Fruit fly (Drosophila melanogaster) whole organism, embryonic: Measurements from ENCODE around the gene CG15803.

ENCODE experiments used
- Abd-B ChIP-seq: fragments of 200-800 bp; sonication (Bioruptor generic); optimal IDR thresholded peaks from 2 replicates; lab custom pipeline; 2018; ENCODE audit warnings: missing biosample characterization, mild to moderate bottlenecking, missing genetic modification characterization, moderate library complexity
- Atf3 ChIP-seq: fragments of 200-800 bp; sonication (Bioruptor generic); optimal IDR thresholded peaks from 3 replicates; lab custom pipeline; 2016; ENCODE audit warnings: missing biosample characterization, missing genetic modification characterization
- B-H2 ChIP-seq: fragments of 200-800 bp; sonication (Bioruptor generic); optimal IDR thresholded peaks from 2 replicates; lab custom pipeline; 2018; ENCODE audit warnings: missing biosample characterization, mild to moderate bottlenecking, missing genetic modification characterization
- CG10462 ChIP-seq: fragments of 200-800 bp; sonication (Bioruptor generic); optimal IDR thresholded peaks from 2 replicates; lab custom pipeline; 2016; ENCODE audit warnings: missing biosample characterization, missing genetic modification characterization
- CG10654 ChIP-seq: fragments of 200-800 bp; sonication (Bioruptor generic); optimal IDR thresholded peaks from 2 replicates; lab custom pipeline; 2016; ENCODE audit warnings: missing biosample characterization, missing genetic modification characterization
- CG11085 ChIP-seq: fragments of 200-800 bp; sonication (Bioruptor generic); IDR thresholded peaks from 2 replicates; pipeline ENCODE4 v1.3.6; 2022; ENCODE audit warnings: missing biosample characterization, missing genetic modification characterization
- CG11093 ChIP-seq: fragments of 200-800 bp; sonication (Bioruptor generic); IDR thresholded peaks from 3 replicates; pipeline ENCODE4 v1.3.6; 2022; ENCODE audit warnings: missing biosample characterization, missing genetic modification characterization
- CG11560 ChIP-seq: fragments of 200-800 bp; sonication (Bioruptor generic); IDR thresholded peaks from 3 replicates; pipeline ENCODE4 v1.3.6; 2022; ENCODE audit warnings: missing biosample characterization, missing genetic modification characterization
- CG12155 ChIP-seq: fragments of 200-800 bp; sonication (Bioruptor generic); optimal IDR thresholded peaks from 3 replicates; lab custom pipeline; 2016; ENCODE audit warnings: missing biosample characterization, missing genetic modification characterization
- CG1529 ChIP-seq: fragments of 200-800 bp; sonication (Bioruptor generic); optimal IDR thresholded peaks from 3 replicates; lab custom pipeline; 2018; ENCODE audit warnings: missing biosample characterization, missing genetic modification characterization
- CG15601 ChIP-seq: fragments of 200-800 bp; sonication (Bioruptor generic); optimal IDR thresholded peaks from 3 replicates; lab custom pipeline; 2019; ENCODE audit warnings: missing biosample characterization, mild to moderate bottlenecking, missing genetic modification characterization, moderate library complexity
- CG1602 ChIP-seq: fragments of 200-800 bp; sonication (Bioruptor generic); optimal IDR thresholded peaks from 3 replicates; lab custom pipeline; 2016; ENCODE audit warnings: missing biosample characterization, missing genetic modification characterization
- CG2129 ChIP-seq: fragments of 200-800 bp; sonication (Bioruptor generic); IDR thresholded peaks from 2 replicates; pipeline ENCODE4 v1.3.6; 2022; ENCODE audit warnings: missing biosample characterization, missing genetic modification characterization; ENCODE audit not compliant: partially characterized antibody
- CG2712 ChIP-seq: fragments of 200-800 bp; optimal IDR thresholded peaks from 3 replicates; lab custom pipeline; 2019; ENCODE audit warnings: missing biosample characterization, mild to moderate bottlenecking, missing genetic modification characterization, moderate library complexity
- CG4360 ChIP-seq: fragments of 200-800 bp; sonication (Bioruptor generic); IDR thresholded peaks from 2 replicates; pipeline ENCODE4 v1.3.6; 2022; ENCODE audit warnings: missing biosample characterization, missing genetic modification characterization
- CG4730 ChIP-seq: fragments of 200-800 bp; sonication (Bioruptor generic); IDR thresholded peaks from 2 replicates; pipeline ENCODE4 v1.3.6; 2022; ENCODE audit warnings: missing biosample characterization, missing genetic modification characterization
- CG6254 ChIP-seq: fragments of 200-800 bp; sonication (Bioruptor generic); optimal IDR thresholded peaks from 3 replicates; lab custom pipeline; 2017; ENCODE audit warnings: mild to moderate bottlenecking, missing biosample characterization, missing genetic modification reagents, missing genetic modification characterization
- CG6765 ChIP-seq: fragments of 200-800 bp; sonication (Bioruptor generic); optimal IDR thresholded peaks from 3 replicates; lab custom pipeline; 2017; ENCODE audit warnings: missing biosample characterization, mild to moderate bottlenecking, missing genetic modification characterization
- CG9727 ChIP-seq: fragments of 200-800 bp; sonication (Bioruptor generic); optimal IDR thresholded peaks from 3 replicates; lab custom pipeline; 2017; ENCODE audit warnings: missing biosample characterization, mild to moderate bottlenecking, missing genetic modification characterization
- CG9932 ChIP-seq: fragments of 200-800 bp; sonication (Bioruptor generic); IDR thresholded peaks from 2 replicates; pipeline ENCODE4 v1.3.6; 2022; ENCODE audit warnings: missing biosample characterization, missing genetic modification characterization
- CoRest ChIP-seq: fragments of 200-800 bp; sonication (Bioruptor generic); optimal IDR thresholded peaks from 3 replicates; lab custom pipeline; 2018; ENCODE audit warnings: missing biosample characterization, mild to moderate bottlenecking, missing genetic modification characterization, moderate library complexity
- Dip2 ChIP-seq: fragments of 200-800 bp; sonication (Bioruptor generic); IDR thresholded peaks from 2 replicates; pipeline ENCODE4 v1.3.6; 2022; ENCODE audit warnings: missing biosample characterization, missing genetic modification characterization
- Fer2 ChIP-seq: fragments of 200-800 bp; sonication (Bioruptor generic); optimal IDR thresholded peaks from 2 replicates; lab custom pipeline; 2018; ENCODE audit warnings: missing biosample characterization, mild to moderate bottlenecking, missing genetic modification characterization, moderate library complexity
- Gug ChIP-seq: fragments of 200-800 bp; sonication (Bioruptor generic); IDR thresholded peaks from 4 replicates; pipeline ENCODE4 v1.3.6; 2022; ENCODE audit warnings: missing biosample characterization, missing genetic modification characterization
- Hmx ChIP-seq: fragments of 200-800 bp; sonication (Bioruptor generic); optimal IDR thresholded peaks from 2 replicates; lab custom pipeline; 2016; ENCODE audit warnings: missing biosample characterization, missing genetic modification characterization
- Meics ChIP-seq: fragments of 200-800 bp; sonication (Bioruptor generic); optimal IDR thresholded peaks from 2 replicates; lab custom pipeline; 2017; ENCODE audit warnings: missing biosample characterization, mild to moderate bottlenecking, missing genetic modification characterization
- NC2β ChIP-seq: fragments of 200-800 bp; sonication (Bioruptor generic); optimal IDR thresholded peaks from 2 replicates; lab custom pipeline; 2016; ENCODE audit warnings: missing biosample characterization, missing genetic modification characterization
- Nf-YC ChIP-seq: fragments of 200-800 bp; optimal IDR thresholded peaks from 3 replicates; lab custom pipeline; 2019; ENCODE audit warnings: missing biosample characterization, mild to moderate bottlenecking, missing genetic modification characterization, moderate library complexity
- Pdp1 ChIP-seq, 2 experiments: fragments of 200-800 bp; sonication (Bioruptor generic); optimal IDR thresholded peaks; 3 replicates each; lab custom pipeline; 2016; ENCODE audit warnings: missing biosample characterization in 2 of 2, missing genetic modification characterization in 2 of 2, mild to moderate bottlenecking in 1 of 2, moderate library complexity in 1 of 2
- Poxn ChIP-seq: fragments of 200-800 bp; sonication (Bioruptor generic); IDR thresholded peaks from 2 replicates; pipeline ENCODE4 v1.3.6; 2022; ENCODE audit warnings: missing biosample characterization, missing genetic modification characterization
- Spps ChIP-seq: fragments of 200-800 bp; sonication (Bioruptor generic); optimal IDR thresholded peaks from 2 replicates; lab custom pipeline; 2018; ENCODE audit warnings: missing biosample characterization, mild to moderate bottlenecking, missing genetic modification characterization
- Taf1 ChIP-seq: fragments of 200-800 bp; sonication (Bioruptor generic); IDR thresholded peaks from 2 replicates; pipeline ENCODE4 v1.3.6; 2022; ENCODE audit warnings: missing biosample characterization, missing genetic modification characterization
- Xrp1 ChIP-seq: fragments of 200-800 bp; sonication (Bioruptor generic); IDR thresholded peaks from 2 replicates; pipeline ENCODE4 v1.3.6; 2022; ENCODE audit warnings: missing biosample characterization, missing genetic modification characterization
- ase ChIP-seq: fragments of 200-800 bp; sonication (Bioruptor generic); IDR thresholded peaks from 3 replicates; pipeline ENCODE4 v1.3.6; 2022; ENCODE audit warnings: missing biosample characterization, missing genetic modification characterization
- chif ChIP-seq, 2 experiments: fragments of 200-800 bp; sonication (Bioruptor generic); optimal IDR thresholded peaks; 3 replicates each; lab custom pipeline; 2016; ENCODE audit warnings: missing biosample characterization in 2 of 2, missing genetic modification characterization in 2 of 2
- ci ChIP-seq: fragments of 200-800 bp; sonication (Bioruptor generic); IDR thresholded peaks from 3 replicates; pipeline ENCODE4 v1.3.6; 2022; ENCODE audit warnings: missing biosample characterization, missing genetic modification characterization
- dati ChIP-seq: fragments of 200-800 bp; sonication (Bioruptor generic); IDR thresholded peaks from 2 replicates; pipeline ENCODE4 v1.3.6; 2022; ENCODE audit warnings: missing biosample characterization, missing genetic modification characterization
- emc ChIP-seq: fragments of 200-800 bp; sonication (Bioruptor generic); optimal IDR thresholded peaks from 2 replicates; lab custom pipeline; 2016; ENCODE audit warnings: missing biosample characterization, missing genetic modification characterization
- gcm ChIP-seq: fragments of 200-800 bp; sonication (Bioruptor generic); optimal IDR thresholded peaks from 2 replicates; lab custom pipeline; 2019; ENCODE audit warnings: missing biosample characterization, mild to moderate bottlenecking, missing genetic modification characterization, moderate library complexity
- kah ChIP-seq: fragments of 200-800 bp; sonication (Bioruptor generic); optimal IDR thresholded peaks from 2 replicates; lab custom pipeline; 2018; ENCODE audit warnings: missing biosample characterization, mild to moderate bottlenecking, missing genetic modification characterization
- lab ChIP-seq: fragments of 200-800 bp; sonication (Bioruptor generic); optimal IDR thresholded peaks from 3 replicates; lab custom pipeline; 2017; ENCODE audit warnings: missing biosample characterization, missing genetic modification characterization, mild to moderate bottlenecking, moderate library complexity, missing genetic modification reagents
- mirr ChIP-seq: fragments of 200-800 bp; sonication (Bioruptor generic); optimal IDR thresholded peaks from 3 replicates; lab custom pipeline; 2018; ENCODE audit warnings: missing biosample characterization, mild to moderate bottlenecking, missing genetic modification characterization
- nmo ChIP-seq: fragments of 200-800 bp; sonication (Bioruptor generic); optimal IDR thresholded peaks from 2 replicates; lab custom pipeline; 2018; ENCODE audit warnings: missing biosample characterization, mild to moderate bottlenecking, missing genetic modification characterization, moderate library complexity
- oc ChIP-seq: fragments of 200-800 bp; sonication (Bioruptor generic); optimal IDR thresholded peaks from 2 replicates; lab custom pipeline; 2018; ENCODE audit warnings: missing biosample characterization, mild to moderate bottlenecking, missing genetic modification characterization, moderate library complexity
- onecut ChIP-seq: fragments of 200-800 bp; sonication (Bioruptor generic); IDR thresholded peaks from 2 replicates; pipeline ENCODE4 v1.3.6; 2022; ENCODE audit warnings: missing biosample characterization, missing genetic modification characterization
- salm ChIP-seq: fragments of 200-800 bp; sonication (Bioruptor generic); optimal IDR thresholded peaks from 2 replicates; lab custom pipeline; 2018; ENCODE audit warnings: missing biosample characterization, mild to moderate bottlenecking, missing genetic modification characterization
- sisA ChIP-seq: fragments of 200-800 bp; sonication (Bioruptor generic); IDR thresholded peaks from 2 replicates; pipeline ENCODE4 v1.3.6; 2022; ENCODE audit warnings: missing biosample characterization, missing genetic modification characterization
- unpg ChIP-seq: fragments of 200-800 bp; sonication (Bioruptor generic); optimal IDR thresholded peaks from 3 replicates; lab custom pipeline; 2018; ENCODE audit warnings: missing biosample characterization, mild to moderate bottlenecking, missing genetic modification characterization, moderate library complexity
- wdn ChIP-seq: fragments of 200-800 bp; sonication (Bioruptor generic); IDR thresholded peaks from 2 replicates; pipeline ENCODE4 v1.3.6; 2022; ENCODE audit warnings: missing biosample characterization, missing genetic modification characterization
- zen2 ChIP-seq: fragments of 200-800 bp; sonication (Bioruptor generic); IDR thresholded peaks from 3 replicates; pipeline ENCODE4 v1.3.6; 2022; ENCODE audit warnings: missing biosample characterization, missing genetic modification characterization; ENCODE audit not compliant: partially characterized antibody

The CG15803 gene

dm6 chr3R:18311368-18311919 lies 49.1 kb downstream of the CG15803 start (continued):
- TF ChIP-seq oc (peak; percentile 86), zen2 (GFP tag; lab: Robert Waterston, UW) (no peak), NC2β (GFP tag; lab: Kevin White, UChicago) (peak; percentile 59), CG11560 (tag; lab: Robert Waterston, UW) (0 out of 3 replicates have a peak, but pooled peaks have one; percentile 36), chif (GFP tag; optimal IDR thresholded peaks at IDR 0.05; lab: Kevin White, UChicago) (peak in 1 of 2 experiments; percentile 2), CG4360 (GFP tag; lab: Robert Waterston, UW) (peak; percentile 82), ase (GFP tag; lab: Robert Waterston, UW) (no peak), lab (peak; percentile 78), unpg (GFP tag; lab: Kevin White, UChicago) (peak; percentile 20), CG6254 (GFP tag; lab: Kevin White, UChicago) (peak; percentile 54), CG1602 (GFP tag; lab: Kevin White, UChicago) (no peak), Xrp1 (GFP tag; lab: Robert Waterston, UW) (peak; percentile 65), CG9932 (GFP tag; lab: Robert Waterston, UW) (peak; percentile 42; the same call in 1 of the 2 replicates), Atf3 (GFP tag; lab: Kevin White, UChicago) (no peak), gcm (GFP tag; lab: Kevin White, UChicago) (peak; percentile 58), salm (no peak), Gug (GFP tag; lab: Robert Waterston, UW) (no peak; the same call in 3 of the 4 replicates), Pdp1 (GFP tag; optimal IDR thresholded peaks at IDR 0.05; lab: Kevin White, UChicago) (peak; percentile 17 to 30), emc (GFP tag; lab: Kevin White, UChicago) (no peak), Fer2 (no peak), Nf-YC (tag; lab: Kevin White, UChicago) (peak; percentile 71), Dip2 (GFP tag; lab: Robert Waterston, UW) (no peak), CG2129 (GFP tag; lab: Robert Waterston, UW) (no peak), sisA (GFP tag; lab: Robert Waterston, UW) (0 out of 2 replicates have a peak, but pooled peaks have one; percentile 9), CG11093 (GFP tag; lab: Robert Waterston, UW) (peak; percentile 61; the same call in 1 of the 3 replicates), Poxn (GFP tag; lab: Robert Waterston, UW) (no peak), mirr (peak; percentile 80), ci (GFP tag; lab: Robert Waterston, UW) (peak; percentile 86), CG10654 (peak; percentile 45), CG15601 (tag; lab: Kevin White, UChicago) (peak; percentile 64), CG6765 (no peak), B-H2 (GFP tag; lab: Kevin White, UChicago) (no peak), nmo (GFP tag; lab: Kevin White, UChicago) (peak; percentile 67), CG4730 (no peak), CG2712 (tag; lab: Kevin White, UChicago) (peak; percentile 70), Meics (GFP tag; lab: Kevin White, UChicago) (peak; percentile 78), dati (GFP tag; lab: Robert Waterston, UW) (0 out of 2 replicates have a peak, but pooled peaks have one; percentile 36), CG9727 (peak; percentile 81), Spps (no peak), CoRest (peak; percentile 85), Hmx (GFP tag; lab: Kevin White, UChicago) (no peak), CG11085 (GFP tag; lab: Robert Waterston, UW) (no peak), onecut (GFP tag; lab: Robert Waterston, UW) (peak; percentile 63), kah (GFP tag; lab: Kevin White, UChicago) (no peak), wdn (GFP tag; lab: Robert Waterston, UW) (peak; percentile 48; the same call in 1 of the 2 replicates), Taf1 (GFP tag; lab: Robert Waterston, UW) (peak; percentile 57), CG10462 (GFP tag; lab: Kevin White, UChicago) (no peak), CG1529 (GFP tag; lab: Kevin White, UChicago) (peak; percentile 58), CG12155 (no peak), Abd-B (GFP tag; lab: Kevin White, UChicago) (peak; percentile 10)
